Fruit fly (Drosophila melanogaster) whole organism, embryonic: ENCODE results near the gene CG31875.
A peak's percentile ranks its signal among the peaks of the same experiment; 100 is the strongest.

Experiments
- B-H1 ChIP-seq: fragments of 200-800 bp; sonication (Bioruptor generic); IDR thresholded peaks from 3 replicates; pipeline ENCODE4 v1.3.6; 2022; ENCODE audit warnings: missing biosample characterization, missing genetic modification characterization
- Bdp1 ChIP-seq: fragments of 200-800 bp; sonication (Bioruptor generic); optimal IDR thresholded peaks from 3 replicates; lab custom pipeline; 2016; ENCODE audit warnings: missing biosample characterization, missing genetic modification characterization
- C15 ChIP-seq: fragments of 200-800 bp; sonication (Bioruptor generic); IDR thresholded peaks from 3 replicates; pipeline ENCODE4 v1.3.6; 2022; ENCODE audit warnings: missing biosample characterization, missing genetic modification characterization
- CG10431 ChIP-seq: fragments of 200-800 bp; sonication (Bioruptor generic); optimal IDR thresholded peaks from 3 replicates; lab custom pipeline; 2018; ENCODE audit warnings: missing biosample characterization, mild to moderate bottlenecking, missing genetic modification characterization
- CG11085 ChIP-seq: fragments of 200-800 bp; sonication (Bioruptor generic); IDR thresholded peaks from 2 replicates; pipeline ENCODE4 v1.3.6; 2022; ENCODE audit warnings: missing biosample characterization, missing genetic modification characterization
- CG12219 ChIP-seq: fragments of 200-800 bp; sonication (Bioruptor generic); optimal IDR thresholded peaks from 3 replicates; lab custom pipeline; 2018; ENCODE audit warnings: missing biosample characterization, mild to moderate bottlenecking, missing genetic modification characterization
- CG12236 ChIP-seq: fragments of 200-800 bp; sonication (Bioruptor generic); optimal IDR thresholded peaks from 2 replicates; lab custom pipeline; 2016; ENCODE audit warnings: missing biosample characterization, missing genetic modification characterization
- CG1233 ChIP-seq: fragments of 200-800 bp; sonication (Bioruptor generic); optimal IDR thresholded peaks from 4 replicates; lab custom pipeline; 2018; ENCODE audit warnings: missing biosample characterization, mild to moderate bottlenecking, missing genetic modification characterization
- CG12744 ChIP-seq: fragments of 200-800 bp; sonication (Bioruptor generic); optimal IDR thresholded peaks from 2 replicates; lab custom pipeline; 2016; ENCODE audit warnings: missing biosample characterization, missing genetic modification characterization
- CG14860 ChIP-seq: fragments of 200-800 bp; sonication (Bioruptor generic); IDR thresholded peaks from 3 replicates; pipeline ENCODE4 v1.3.6; 2022; ENCODE audit warnings: missing biosample characterization, missing genetic modification characterization; ENCODE audit not compliant: partially characterized antibody
- CG15601 ChIP-seq: fragments of 200-800 bp; sonication (Bioruptor generic); optimal IDR thresholded peaks from 3 replicates; lab custom pipeline; 2019; ENCODE audit warnings: missing biosample characterization, mild to moderate bottlenecking, missing genetic modification characterization, moderate library complexity
- CG17829 ChIP-seq: fragments of 200-800 bp; optimal IDR thresholded peaks from 2 replicates; lab custom pipeline; 2019; ENCODE audit warnings: missing biosample characterization, mild to moderate bottlenecking, missing genetic modification characterization, moderate library complexity
- CG18011 ChIP-seq: fragments of 200-800 bp; sonication (Bioruptor generic); optimal IDR thresholded peaks from 2 replicates; lab custom pipeline; 2017; ENCODE audit warnings: missing biosample characterization, missing genetic modification characterization, mild to moderate bottlenecking, moderate library complexity, missing genotype
- CG18262 ChIP-seq: fragments of 200-800 bp; optimal IDR thresholded peaks from 3 replicates; lab custom pipeline; 2019; ENCODE audit warnings: missing biosample characterization, mild to moderate bottlenecking, missing genetic modification characterization, moderate library complexity
- CG2678 ChIP-seq: fragments of 200-800 bp; sonication (Bioruptor generic); optimal IDR thresholded peaks from 3 replicates; lab custom pipeline; 2019; ENCODE audit warnings: missing biosample characterization, mild to moderate bottlenecking, missing genetic modification characterization, moderate library complexity
- CG32767 ChIP-seq: fragments of 200-800 bp; sonication (Bioruptor generic); IDR thresholded peaks from 2 replicates; pipeline ENCODE4 v1.3.6; 2022; ENCODE audit warnings: missing biosample characterization, missing genetic modification characterization
- CG3847 ChIP-seq: fragments of 200-800 bp; sonication (Bioruptor generic); IDR thresholded peaks from 2 replicates; pipeline ENCODE4 v1.3.6; 2022; ENCODE audit warnings: missing biosample characterization, missing genetic modification characterization
- CG4282 ChIP-seq: fragments of 200-800 bp; sonication (Bioruptor generic); optimal IDR thresholded peaks from 2 replicates; lab custom pipeline; 2016; ENCODE audit warnings: missing biosample characterization, missing genetic modification characterization
- CG8290 ChIP-seq, 3 experiments: fragments of 200-800 bp; sonication (Bioruptor generic); optimal IDR thresholded peaks; 2 replicates each; lab custom pipeline; 2016 to 2019; ENCODE audit warnings: missing biosample characterization in 3 of 3, missing genetic modification characterization in 3 of 3, mild to moderate bottlenecking in 2 of 3, moderate library complexity in 1 of 3
- Eip74EF ChIP-seq, 2 experiments: fragments of 200-800 bp in 1 of 2; fragments of >200 bp in 1 of 2; sonication (Bioruptor generic) in 1 of 2; optimal IDR thresholded peaks; 2 replicates each; lab custom pipeline; 2017 to 2019; ENCODE audit warnings: missing biosample characterization in 2 of 2, missing genetic modification characterization in 2 of 2, mild to moderate bottlenecking in 1 of 2, moderate library complexity in 1 of 2
- HLH4C ChIP-seq: fragments of 200-800 bp; sonication (Bioruptor generic); IDR thresholded peaks from 3 replicates; pipeline ENCODE4 v1.3.6; 2022; ENCODE audit warnings: missing biosample characterization, missing genetic modification characterization; ENCODE audit not compliant: partially characterized antibody
- HmgZ ChIP-seq: fragments of 200-800 bp; sonication (Bioruptor generic); optimal IDR thresholded peaks from 2 replicates; lab custom pipeline; 2018; ENCODE audit warnings: missing biosample characterization, mild to moderate bottlenecking, missing genetic modification characterization
- Hr3 ChIP-seq: fragments of 200-800 bp; sonication (Bioruptor generic); optimal IDR thresholded peaks from 3 replicates; lab custom pipeline; 2016; ENCODE audit warnings: missing biosample characterization, missing genetic modification characterization
- Hr78 ChIP-seq, 2 experiments: fragments of 200-800 bp in 1 of 2; fragments of >200 bp in 1 of 2; sonication (Bioruptor generic) in 1 of 2; optimal IDR thresholded peaks; 2 replicates each; lab custom pipeline; 2017 to 2019; ENCODE audit warnings: missing biosample characterization in 2 of 2, missing genetic modification characterization in 2 of 2, mild to moderate bottlenecking in 1 of 2, moderate library complexity in 1 of 2
- Lhr ChIP-seq: fragments of 200-800 bp; sonication (Bioruptor generic); optimal IDR thresholded peaks from 3 replicates; lab custom pipeline; 2017; ENCODE audit warnings: mild to moderate bottlenecking, missing biosample characterization, missing genetic modification reagents, missing genetic modification characterization
- MESR4 ChIP-seq: fragments of 200-800 bp; sonication (Bioruptor generic); optimal IDR thresholded peaks from 2 replicates; lab custom pipeline; 2018; ENCODE audit warnings: missing biosample characterization, mild to moderate bottlenecking, missing genetic modification characterization, moderate library complexity
- MTF-1 ChIP-seq: fragments of 200-800 bp; sonication (Bioruptor generic); optimal IDR thresholded peaks from 2 replicates; lab custom pipeline; 2018; ENCODE audit warnings: missing biosample characterization, mild to moderate bottlenecking, missing genetic modification characterization, borderline replicate concordance
- Poxn ChIP-seq: fragments of 200-800 bp; sonication (Bioruptor generic); IDR thresholded peaks from 2 replicates; pipeline ENCODE4 v1.3.6; 2022; ENCODE audit warnings: missing biosample characterization, missing genetic modification characterization
- Sin3A ChIP-seq: fragments of >200 bp; optimal IDR thresholded peaks from 2 replicates; lab custom pipeline; 2018
- abd-A ChIP-seq: fragments of 200-800 bp; sonication (Bioruptor generic); optimal IDR thresholded peaks from 3 replicates; lab custom pipeline; 2019; ENCODE audit warnings: missing biosample characterization, mild to moderate bottlenecking, missing genetic modification characterization, moderate library complexity
- aop ChIP-seq: fragments of 200-800 bp; sonication (Bioruptor generic); IDR thresholded peaks from 2 replicates; pipeline ENCODE4 v1.3.6; 2022; ENCODE audit warnings: missing biosample characterization, missing genetic modification characterization
- ara ChIP-seq: fragments of 200-800 bp; sonication (Bioruptor generic); IDR thresholded peaks from 2 replicates; pipeline ENCODE4 v1.3.6; 2022; ENCODE audit warnings: missing biosample characterization, missing genetic modification characterization
- ash1 ChIP-seq: fragments of 200-800 bp; sonication (Bioruptor generic); optimal IDR thresholded peaks from 2 replicates; lab custom pipeline; 2018; ENCODE audit warnings: missing biosample characterization, mild to moderate bottlenecking, missing genetic modification characterization
- br ChIP-seq: fragments of >200 bp; optimal IDR thresholded peaks from 2 replicates; lab custom pipeline; 2017
- cato ChIP-seq: fragments of 200-800 bp; sonication (Bioruptor generic); optimal IDR thresholded peaks from 2 replicates; lab custom pipeline; 2016; ENCODE audit warnings: missing biosample characterization, missing genetic modification characterization, borderline replicate concordance
- cg ChIP-seq: fragments of 200-800 bp; sonication (Bioruptor generic); optimal IDR thresholded peaks from 3 replicates; lab custom pipeline; 2019; ENCODE audit warnings: missing biosample characterization, mild to moderate bottlenecking, missing genetic modification characterization, moderate library complexity
- chinmo ChIP-seq: fragments of 200-800 bp; sonication (Bioruptor generic); IDR thresholded peaks from 4 replicates; pipeline ENCODE4 v1.3.6; 2022; ENCODE audit warnings: missing biosample characterization, missing genetic modification characterization; ENCODE audit not compliant: partially characterized antibody
- en ChIP-seq: fragments of 200-800 bp; sonication (Bioruptor generic); optimal IDR thresholded peaks from 2 replicates; lab custom pipeline; 2016; ENCODE audit warnings: missing biosample characterization, missing genetic modification characterization
- eve ChIP-seq, 2 experiments: fragments of >200 bp; optimal IDR thresholded peaks; 2 replicates each; lab custom pipeline; 2017; ENCODE audit warnings: missing biosample characterization in 2 of 2, missing genetic modification characterization in 2 of 2
- eyg ChIP-seq: fragments of 200-800 bp; sonication (Bioruptor generic); optimal IDR thresholded peaks from 3 replicates; lab custom pipeline; 2016; ENCODE audit warnings: missing biosample characterization, missing genetic modification characterization
- gro ChIP-seq: fragments of 200-800 bp; sonication (Bioruptor generic); optimal IDR thresholded peaks from 2 replicates; lab custom pipeline; 2016; ENCODE audit warnings: missing biosample characterization, missing genetic modification characterization
- gsb-n ChIP-seq: fragments of 200-800 bp; sonication (Bioruptor generic); optimal IDR thresholded peaks from 3 replicates; lab custom pipeline; 2018; ENCODE audit warnings: missing biosample characterization, mild to moderate bottlenecking, missing genetic modification characterization
- pfk ChIP-seq: fragments of 200-800 bp; sonication (Bioruptor generic); optimal IDR thresholded peaks from 2 replicates; lab custom pipeline; 2018; ENCODE audit warnings: missing biosample characterization, mild to moderate bottlenecking, missing genetic modification characterization, moderate library complexity
- pho ChIP-seq: fragments of 200-800 bp; sonication (Bioruptor generic); optimal IDR thresholded peaks from 2 replicates; lab custom pipeline; 2016; ENCODE audit warnings: missing biosample characterization, missing genetic modification characterization
- phol ChIP-seq: fragments of 200-800 bp; sonication (Bioruptor generic); optimal IDR thresholded peaks from 3 replicates; lab custom pipeline; 2018; ENCODE audit warnings: missing biosample characterization, mild to moderate bottlenecking, missing genetic modification characterization, moderate library complexity
- pita ChIP-seq: fragments of 200-800 bp; sonication (Bioruptor generic); optimal IDR thresholded peaks from 2 replicates; lab custom pipeline; 2017; ENCODE audit warnings: missing biosample characterization, mild to moderate bottlenecking, missing genetic modification characterization
- rib ChIP-seq: fragments of 200-800 bp; sonication (Bioruptor generic); IDR thresholded peaks from 2 replicates; pipeline ENCODE4 v1.3.6; 2022; ENCODE audit warnings: missing biosample characterization, missing genetic modification characterization
- trh ChIP-seq: fragments of 200-800 bp; sonication (Bioruptor generic); optimal IDR thresholded peaks from 2 replicates; lab custom pipeline; 2016; ENCODE audit warnings: missing biosample characterization, missing genetic modification characterization
- vfl ChIP-seq: fragments of 200-800 bp; sonication (Bioruptor generic); optimal IDR thresholded peaks from 2 replicates; lab custom pipeline; 2016; ENCODE audit warnings: missing biosample characterization, missing genetic modification characterization
- zen2 ChIP-seq: fragments of 200-800 bp; sonication (Bioruptor generic); IDR thresholded peaks from 3 replicates; pipeline ENCODE4 v1.3.6; 2022; ENCODE audit warnings: missing biosample characterization, missing genetic modification characterization; ENCODE audit not compliant: partially characterized antibody

CG31875 gene

dm6 chr2L:10003593-10003992 lies 1.1 kb upstream of the CG31875 start, which contains the start of gene Ndf (continued):
- peak; percentile 64 for TF ChIP-seq CG2678 (tag; lab: Kevin White, UChicago)
- TF ChIP-seq Poxn (GFP tag; lab: Robert Waterston, UW): no peak
- peak; percentile 64 for TF ChIP-seq MESR4 (GFP tag; lab: Kevin White, UChicago)
- peak; percentile 54 for TF ChIP-seq CG18262 (tag; lab: Kevin White, UChicago)
- TF ChIP-seq CG3847 (GFP tag; lab: Robert Waterston, UW): peak; percentile 93
- peak; percentile 71 for TF ChIP-seq gsb-n
- TF ChIP-seq eyg (GFP tag; lab: Kevin White, UChicago): no peak
- peak; percentile 67 for TF ChIP-seq CG11085 (GFP tag; lab: Robert Waterston, UW)
- TF ChIP-seq phol (tag; lab: Kevin White, UChicago): peak; percentile 100
- peak; percentile 22 for TF ChIP-seq CG4282 (GFP tag; lab: Kevin White, UChicago)
- no peak for TF ChIP-seq Eip74EF (GFP tag; optimal IDR thresholded peaks at IDR 0.05; lab: Kevin White, UChicago)
- TF ChIP-seq aop (GFP tag; lab: Robert Waterston, UW): no peak
- peak; percentile 75 for TF ChIP-seq CG1233
- TF ChIP-seq en (GFP tag; lab: Kevin White, UChicago): no peak
- TF ChIP-seq pfk (GFP tag; lab: Kevin White, UChicago): peak; percentile 53
- TF ChIP-seq CG32767 (GFP tag; lab: Robert Waterston, UW): no peak
- no peak for TF ChIP-seq CG18011 (GFP tag; lab: Kevin White, UChicago)
- no peak for TF ChIP-seq Sin3A (lab: Kevin White, UChicago)
- no peak for TF ChIP-seq C15 (GFP tag; lab: Robert Waterston, UW)
- no peak for TF ChIP-seq CG12219 (GFP tag; lab: Kevin White, UChicago)
- peak; percentile 51; the same call in 1 of the 4 replicates for TF ChIP-seq chinmo (GFP tag; lab: Robert Waterston, UW)
- peak; percentile 79 for TF ChIP-seq HmgZ
- TF ChIP-seq MTF-1 (GFP tag; lab: Kevin White, UChicago): peak; percentile 31
- peak; percentile 65 for TF ChIP-seq Lhr (GFP tag; lab: Kevin White, UChicago)
- TF ChIP-seq cg: no peak
- peak; percentile 25 for TF ChIP-seq CG12744
- TF ChIP-seq HLH4C (GFP tag; lab: Robert Waterston, UW): peak; percentile 67
- TF ChIP-seq CG14860 (GFP tag; lab: Robert Waterston, UW): peak; percentile 39; the same call in 1 of the 3 replicates
- TF ChIP-seq Bdp1 (GFP tag; lab: Kevin White, UChicago): peak; percentile 45
- no peak for TF ChIP-seq rib
- TF ChIP-seq B-H1: no peak
- no peak for TF ChIP-seq CG12236 (GFP tag; lab: Kevin White, UChicago)
- peak; percentile 43 for TF ChIP-seq CG8290 (GFP tag; optimal IDR thresholded peaks at IDR 0.05; lab: Kevin White, UChicago)
- peak; percentile 54 to 88 for TF ChIP-seq CG8290 (tag; optimal IDR thresholded peaks at IDR 0.05; lab: Kevin White, UChicago)
- TF ChIP-seq cato (GFP tag; lab: Kevin White, UChicago): peak; percentile 32
- peak; percentile 33 for TF ChIP-seq CG15601 (tag; lab: Kevin White, UChicago)
- no peak for TF ChIP-seq abd-A
- TF ChIP-seq vfl (GFP tag; lab: Kevin White, UChicago): peak; percentile 70
- TF ChIP-seq CG10431 (GFP tag; lab: Kevin White, UChicago): peak; percentile 0
- peak; percentile 47 for TF ChIP-seq ash1
- TF ChIP-seq CG17829 (tag; lab: Kevin White, UChicago): peak; percentile 61
- TF ChIP-seq ara (GFP tag; lab: Robert Waterston, UW): peak; percentile 75
- peak; percentile 61 for TF ChIP-seq pho (GFP tag; lab: Kevin White, UChicago)
- no peak for TF ChIP-seq trh (GFP tag; lab: Kevin White, UChicago)
- peak; percentile 45 for TF ChIP-seq Hr3 (GFP tag; lab: Kevin White, UChicago)
- no peak for TF ChIP-seq eve (GFP tag; optimal IDR thresholded peaks at IDR 0.05; lab: Kevin White, UChicago)
- no peak for TF ChIP-seq Hr78 (GFP tag; optimal IDR thresholded peaks at IDR 0.05; lab: Kevin White, UChicago)
- TF ChIP-seq br: no peak
- TF ChIP-seq gro (GFP tag; lab: Kevin White, UChicago): peak; percentile 60
- peak; percentile 31; the same call in 1 of the 3 replicates for TF ChIP-seq zen2 (GFP tag; lab: Robert Waterston, UW)
- TF ChIP-seq pita (GFP tag; lab: Kevin White, UChicago): no peak
